Worm (Caenorhabditis elegans) whole organism, late embryonic: Measurements from ENCODE around the gene Y38E10A.24.

Source experiments
- elt-2 ChIP-seq: sonication (generic microtip); optimal IDR thresholded peaks from 2 replicates; lab custom pipeline; 2016; ENCODE audit warnings: missing genetic modification reagents, missing genetic modification characterization, missing compliant biosample characterization
- hlh-6 ChIP-seq: sonication (generic microtip); optimal IDR thresholded peaks from 2 replicates; lab custom pipeline; 2016; ENCODE audit warnings: missing genotype, missing genetic modification characterization, missing compliant biosample characterization

ce11 chrII:12658409-12658808 is 20.4 kb upstream of the Y38E10A.24 start:
- TF ChIP-seq elt-2 (no peak), hlh-6 (no peak)
